Worm (Caenorhabditis elegans): ENCODE data around the gene sru-40.

The sru-40 gene

ce11 chrV:9796002-9796401 lies 37.8 kb downstream of the sru-40 start:
- no peak for TF ChIP-seq zip-4 (GFP tag; optimal IDR thresholded peaks at IDR 0.05)
- no peak for TF ChIP-seq mep-1 (tag; optimal IDR thresholded peaks at IDR 0.05)
- TF ChIP-seq fkh-10 (GFP tag; optimal IDR thresholded peaks at IDR 0.05) = peak; percentile 24
- no peak for TF ChIP-seq nhr-84 (tag; optimal IDR thresholded peaks at IDR 0.05)
- TF ChIP-seq isw-1 (GFP tag; IDR thresholded peaks at IDR 0.05) = no peak
- TF ChIP-seq nhr-77 (tag; optimal IDR thresholded peaks at IDR 0.05) = no peak
- no peak for TF ChIP-seq sptf-1 (tag; optimal IDR thresholded peaks at IDR 0.05)
- peak; percentile 30 for TF ChIP-seq pax-3 (tag; optimal IDR thresholded peaks at IDR 0.05)
- no peak for TF ChIP-seq unc-130 (tag; optimal IDR thresholded peaks at IDR 0.05)
- TF ChIP-seq dpl-1 (GFP tag; optimal IDR thresholded peaks at IDR 0.05) = no peak
- TF ChIP-seq ceh-90 (tag; optimal IDR thresholded peaks at IDR 0.05) = no peak
- no peak for TF ChIP-seq mab-9 (GFP tag; IDR thresholded peaks at IDR 0.05)
- peak; percentile 52 for TF ChIP-seq fkh-8 (tag; optimal IDR thresholded peaks at IDR 0.05)
- peak; percentile 77 for TF ChIP-seq dsc-1 (tag; optimal IDR thresholded peaks at IDR 0.05)

- no peak for TF ChIP-seq nhr-19 (GFP tag; conservative IDR thresholded peaks at IDR 0.05)
- peak; percentile 7 for TF ChIP-seq elt-2 (tag; optimal IDR thresholded peaks at IDR 0.05)
- peak; percentile 42 for TF ChIP-seq nhr-71 (tag; optimal IDR thresholded peaks at IDR 0.05)
- peak; percentile 46 for TF ChIP-seq dsc-1 (tag; optimal IDR thresholded peaks at IDR 0.05)
- TF ChIP-seq pax-3 (tag; optimal IDR thresholded peaks at IDR 0.05) = peak; percentile 39
- TF ChIP-seq fkh-8 (tag; optimal IDR thresholded peaks at IDR 0.05) = peak; percentile 62
- peak in 1 of 2 experiments; percentile 8 for TF ChIP-seq lsy-2 (tag; optimal IDR thresholded peaks at IDR 0.05)
- no peak for TF ChIP-seq mab-9 (GFP tag; IDR thresholded peaks at IDR 0.05)
- peak; percentile 11 for TF ChIP-seq nhr-47 (tag; optimal IDR thresholded peaks at IDR 0.05)
Measured at ce11 chrV:9794997-9795396, 38.8 kb downstream of the sru-40 start.

ce11 chrV:9791332-9791731 lies 42.5 kb downstream of the sru-40 start, which contains the start of gene lipl-2:
Gene lipl-2, plus strand, starts transcription at chrV:9791567.
- TF ChIP-seq mep-1 (tag; optimal IDR thresholded peaks at IDR 0.05) (no peak), pag-3 (tag; optimal IDR thresholded peaks at IDR 0.05; ENCODE audit: borderline replicate concordance, insufficient read depth) (no peak), alr-1 (tag; optimal IDR thresholded peaks at IDR 0.05; ENCODE audit: borderline replicate concordance) (no peak), lir-3 (tag; optimal IDR thresholded peaks at IDR 0.05; ENCODE audit: poor library complexity) (no peak), zip-4 (GFP tag; optimal IDR thresholded peaks at IDR 0.05) (no peak), lin-35 (GFP tag; optimal IDR thresholded peaks at IDR 0.05) (peak in 1 of 2 experiments; percentile 3), unc-130 (tag; optimal IDR thresholded peaks at IDR 0.05) (no peak), C16A3.4 (tag; optimal IDR thresholded peaks at IDR 0.05) (no peak), unc-30 (tag; optimal IDR thresholded peaks at IDR 0.05) (no peak), nhr-71 (tag; optimal IDR thresholded peaks at IDR 0.05) (peak; percentile 15), sox-4 (tag; optimal IDR thresholded peaks at IDR 0.05) (no peak), elt-2 (tag; optimal IDR thresholded peaks at IDR 0.05) (peak; percentile 84), skn-1 (tag; optimal IDR thresholded peaks at IDR 0.05) (no peak), aha-1 (tag; optimal IDR thresholded peaks at IDR 0.05) (no peak), nhr-20 (tag; optimal IDR thresholded peaks at IDR 0.05) (peak; percentile 52), hpl-2 (GFP tag; optimal IDR thresholded peaks at IDR 0.05) (no peak), ceh-8 (GFP tag; optimal IDR thresholded peaks at IDR 0.05) (no peak), snpc-4 (tag; optimal IDR thresholded peaks at IDR 0.05) (no peak), nhr-90 (tag; optimal IDR thresholded peaks at IDR 0.05; ENCODE audit: poor library complexity) (no peak), nhr-85 (tag) (no peak)

ce11 chrV:9789657-9790261 lies 44.0 kb downstream of the sru-40 start, which contains the start of gene ztf-7:
Gene ztf-7, minus strand, starts transcription at chrV:9789707.
- TF ChIP-seq tbx-2 (tag; optimal IDR thresholded peaks at IDR 0.05) (peak; percentile 99), unc-30 (tag; optimal IDR thresholded peaks at IDR 0.05) (no peak), fos-1 (tag; optimal IDR thresholded peaks at IDR 0.05) (peak; percentile 82), ceh-90 (tag; optimal IDR thresholded peaks at IDR 0.05) (no peak), nhr-19 (GFP tag; conservative IDR thresholded peaks at IDR 0.05) (peak; percentile 99), swsn-7 (tag; optimal IDR thresholded peaks at IDR 0.05) (peak; percentile 98), ama-1 (optimal IDR thresholded peaks at IDR 0.05) (peak; percentile 72), elt-2 (tag; optimal IDR thresholded peaks at IDR 0.05) (peak; percentile 95), vab-15 (tag; optimal IDR thresholded peaks at IDR 0.05) (peak; percentile 77), lin-15B (tag; optimal IDR thresholded peaks at IDR 0.05) (peak; percentile 75), unc-86 (tag; optimal IDR thresholded peaks at IDR 0.05) (peak; percentile 97), aha-1 (tag; optimal IDR thresholded peaks at IDR 0.05) (peak; percentile 83), ceh-63 (GFP tag; optimal IDR thresholded peaks at IDR 0.05) (no peak), nhr-84 (tag; optimal IDR thresholded peaks at IDR 0.05) (no peak), nhr-237 (tag; optimal IDR thresholded peaks at IDR 0.05) (peak; percentile 74), sox-4 (tag; optimal IDR thresholded peaks at IDR 0.05) (peak; percentile 86), hlh-17 (GFP tag; optimal IDR thresholded peaks at IDR 0.05; ENCODE audit: borderline replicate concordance) (no peak), F16B12.6 (tag; optimal IDR thresholded peaks at IDR 0.05) (peak; percentile 69), fkh-8 (tag; optimal IDR thresholded peaks at IDR 0.05) (peak; percentile 99), lin-35 (GFP tag; optimal IDR thresholded peaks at IDR 0.05) (peak; percentile 90 to 94)
